Fruit fly (Drosophila melanogaster): ENCODE results near the gene CG7079.

- no peak for TF ChIP-seq Abd-B (GFP tag; optimal IDR thresholded peaks at IDR 0.05)
- no peak for TF ChIP-seq Rel (GFP tag; optimal IDR thresholded peaks at IDR 0.05)
- peak; percentile 20 for TF ChIP-seq Rel (tag; optimal IDR thresholded peaks at IDR 0.05)
- no peak for TF ChIP-seq HLH106 (tag; optimal IDR thresholded peaks at IDR 0.05)
- TF ChIP-seq woc (GFP tag; optimal IDR thresholded peaks at IDR 0.05), result no peak
- TF ChIP-seq usp (GFP tag; optimal IDR thresholded peaks at IDR 0.05), result no peak
- TF ChIP-seq foxo (GFP tag; optimal IDR thresholded peaks at IDR 0.05), result no peak
- TF ChIP-seq psq (GFP tag; optimal IDR thresholded peaks at IDR 0.05), result no peak
- TF ChIP-seq Dfd (GFP tag; optimal IDR thresholded peaks at IDR 0.05), result no peak
- no peak for TF ChIP-seq Hr78 (GFP tag; optimal IDR thresholded peaks at IDR 0.05)
- no peak for TF ChIP-seq fru (GFP tag; optimal IDR thresholded peaks at IDR 0.05)
- no peak for TF ChIP-seq N (GFP tag; optimal IDR thresholded peaks at IDR 0.05)
- no peak for TF ChIP-seq h (GFP tag; optimal IDR thresholded peaks at IDR 0.05)
- no peak for TF ChIP-seq dmrt93B (GFP tag; optimal IDR thresholded peaks at IDR 0.05)
Measured at dm6 chr3R:21080876-21081586, 32.4 kb upstream of the CG7079 start, which contains the start of gene HHEX.
